Worm (Caenorhabditis elegans): Measurements from ENCODE around the gene npr-1.

ce11 chrX:4754725-4755124 lies 15.1 kb downstream of the npr-1 start, which contains the start of gene C39E6.2:
- TF ChIP-seq pqm-1 (tag; optimal IDR thresholded peaks at IDR 0.05): no peak
- TF ChIP-seq lin-15B (tag; optimal IDR thresholded peaks at IDR 0.05): no peak
- TF ChIP-seq pag-3 (tag; optimal IDR thresholded peaks at IDR 0.05; ENCODE audit: borderline replicate concordance, insufficient read depth): no peak
